Worm (Caenorhabditis elegans): ENCODE measurements around the gene nhr-102.

DNA sequence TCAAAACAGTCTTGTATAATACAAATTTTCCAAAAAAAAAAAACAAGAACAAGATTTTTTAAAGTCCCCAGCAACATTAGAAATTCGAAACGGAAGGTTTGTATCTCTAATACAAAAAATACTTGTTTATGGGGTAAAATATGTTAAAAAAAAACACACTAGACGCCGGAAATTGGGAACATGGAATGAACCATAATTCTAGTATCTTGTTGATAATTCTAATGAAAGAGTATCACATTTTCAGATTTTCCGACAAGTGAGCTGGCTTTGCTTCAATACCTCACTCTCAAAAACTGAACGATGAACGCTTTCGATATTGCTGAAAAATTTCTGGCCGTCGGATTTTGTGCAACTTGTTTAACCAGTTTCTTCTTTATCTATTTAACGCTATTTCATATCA lies 21.5 kb upstream of the nhr-102 start, which contains the start of gene str-60:
- TF ChIP-seq hlh-1 (tag; optimal IDR thresholded peaks at IDR 0.05): no peak
- TF ChIP-seq nhr-76 (tag; optimal IDR thresholded peaks at IDR 0.05): no peak
- TF ChIP-seq pha-4 (tag; optimal IDR thresholded peaks at IDR 0.05): no peak
- no peak for TF ChIP-seq unc-39 (tag; optimal IDR thresholded peaks at IDR 0.05)
- no peak for TF ChIP-seq blmp-1 (tag; optimal IDR thresholded peaks at IDR 0.05)
- no peak for TF ChIP-seq ces-1 (GFP tag; optimal IDR thresholded peaks at IDR 0.05)
